Fruit fly (Drosophila melanogaster): Measurements from ENCODE around the gene CG12689.

CG12689 gene

dm6 chrX:7607991-7608605 lies 22.2 kb upstream of the CG12689 start, which contains the start of gene ct (continued):
- TF ChIP-seq CG9727 (GFP tag; optimal IDR thresholded peaks at IDR 0.05) = no peak

dm6 chrX:7606362-7606761 lies 20.4 kb upstream of the CG12689 start:
- TF ChIP-seq CG1603 (tag; optimal IDR thresholded peaks at IDR 0.05) = no peak
- TF ChIP-seq sr (GFP tag; IDR thresholded peaks at IDR 0.05) = no peak
- peak; percentile 38 for TF ChIP-seq nerfin-1 (tag; optimal IDR thresholded peaks at IDR 0.05)
- TF ChIP-seq pb (GFP tag; optimal IDR thresholded peaks at IDR 0.05) = no peak
- TF ChIP-seq Atf-2 (GFP tag; optimal IDR thresholded peaks at IDR 0.05) = no peak
- TF ChIP-seq unpg (GFP tag; optimal IDR thresholded peaks at IDR 0.05) = no peak
- no peak for TF ChIP-seq CG11456 (GFP tag; IDR thresholded peaks at IDR 0.05)
- no peak for TF ChIP-seq tap (tag; optimal IDR thresholded peaks at IDR 0.05)
- peak; percentile 95 for TF ChIP-seq z (GFP tag; IDR thresholded peaks at IDR 0.05)
- TF ChIP-seq Meics (GFP tag; optimal IDR thresholded peaks at IDR 0.05) = no peak
- TF ChIP-seq CG12659 (GFP tag; optimal IDR thresholded peaks at IDR 0.05) = no peak
- TF ChIP-seq tgo (GFP tag; IDR thresholded peaks at IDR 0.05) = no peak
- TF ChIP-seq CG8924 (tag; optimal IDR thresholded peaks at IDR 0.05) = no peak
- no peak for TF ChIP-seq CG32767 (GFP tag; IDR thresholded peaks at IDR 0.05)
- no peak for TF ChIP-seq jumu (GFP tag; optimal IDR thresholded peaks at IDR 0.05)
- no peak for TF ChIP-seq CG2116 (GFP tag; optimal IDR thresholded peaks at IDR 0.05)
- no peak for TF ChIP-seq CG34376 (GFP tag; optimal IDR thresholded peaks at IDR 0.05)
- no peak for TF ChIP-seq dm (GFP tag; optimal IDR thresholded peaks at IDR 0.05)
- TF ChIP-seq CG13123 (GFP tag; optimal IDR thresholded peaks at IDR 0.05) = no peak
- TF ChIP-seq insv (GFP tag; optimal IDR thresholded peaks at IDR 0.05) = peak in 1 of 2 experiments; percentile 73
- no peak for TF ChIP-seq org-1 (GFP tag; optimal IDR thresholded peaks at IDR 0.05)
- no peak for TF ChIP-seq CG8388 (GFP tag; optimal IDR thresholded peaks at IDR 0.05)
- no peak for TF ChIP-seq CG1233 (GFP tag; optimal IDR thresholded peaks at IDR 0.05)
- no peak for TF ChIP-seq CG16863 (GFP tag; optimal IDR thresholded peaks at IDR 0.05)
- TF ChIP-seq CG9727 (GFP tag; optimal IDR thresholded peaks at IDR 0.05) = no peak

dm6 chrX:7605669-7606068 lies 19.7 kb upstream of the CG12689 start:
- TF ChIP-seq nom (GFP tag; optimal IDR thresholded peaks at IDR 0.05) (peak; percentile 89), kay (GFP tag; optimal IDR thresholded peaks at IDR 0.05) (no peak), CG10267 (tag; optimal IDR thresholded peaks at IDR 0.05) (no peak), Nf-YB (GFP tag; optimal IDR thresholded peaks at IDR 0.05) (peak; percentile 83), HmgZ (tag; optimal IDR thresholded peaks at IDR 0.05) (no peak), Fer2 (tag; optimal IDR thresholded peaks at IDR 0.05) (no peak), Neu2 (GFP tag; optimal IDR thresholded peaks at IDR 0.05; ENCODE audit: borderline replicate concordance) (no peak), Nf-YC (tag; optimal IDR thresholded peaks at IDR 0.05) (peak; percentile 87), CG7372 (GFP tag; IDR thresholded peaks at IDR 0.05) (no peak), CG10274 (GFP tag; optimal IDR thresholded peaks at IDR 0.05) (no peak), caup (GFP tag; optimal IDR thresholded peaks at IDR 0.05; ENCODE audit: severe bottlenecking) (no peak), cg (GFP tag; optimal IDR thresholded peaks at IDR 0.05) (peak; percentile 71), CG18619 (GFP tag; optimal IDR thresholded peaks at IDR 0.05) (no peak), z (GFP tag; IDR thresholded peaks at IDR 0.05) (peak; percentile 87), Adf1 (GFP tag; IDR thresholded peaks at IDR 0.05) (peak; percentile 94), cato (GFP tag; optimal IDR thresholded peaks at IDR 0.05; ENCODE audit: borderline replicate concordance) (no peak), H15 (GFP tag; IDR thresholded peaks at IDR 0.05) (no peak), CG4617 (GFP tag; optimal IDR thresholded peaks at IDR 0.05; ENCODE audit: borderline replicate concordance) (no peak), CG3838 (GFP tag; optimal IDR thresholded peaks at IDR 0.05) (no peak), CG17328 (GFP tag; IDR thresholded peaks at IDR 0.05) (no peak), bsh (GFP tag; optimal IDR thresholded peaks at IDR 0.05) (peak in 1 of 2 experiments; percentile 77), Bdp1 (GFP tag; optimal IDR thresholded peaks at IDR 0.05) (no peak), CG9727 (GFP tag; optimal IDR thresholded peaks at IDR 0.05) (no peak), Sox102F (GFP tag; optimal IDR thresholded peaks at IDR 0.05) (no peak), stc (GFP tag; IDR thresholded peaks at IDR 0.05) (no peak)
